Fruit fly (Drosophila melanogaster) whole organism, wandering third instar larva: Measurements from ENCODE around the gene Rbp9.

Source experiments
- GATAd ChIP-seq: sonication (Bioruptor generic); optimal IDR thresholded peaks from 2 replicates; lab custom pipeline; 2016; ENCODE audit warnings: missing biosample characterization, missing genetic modification characterization
- Hr83 ChIP-seq: fragments of 200-300 bp; sonication (Bioruptor generic); optimal IDR thresholded peaks from 2 replicates; lab custom pipeline; 2016; ENCODE audit warnings: missing biosample characterization, mild to moderate bottlenecking, missing genetic modification characterization, moderate library complexity; ENCODE audit not compliant: poor library complexity, severe bottlenecking
- Rel ChIP-seq, 2 experiments: fragments of 200-800 bp; sonication (Bioruptor generic) in 1 of 2; optimal IDR thresholded peaks; 2 replicates in 1 of 2; 3 replicates in 1 of 2; lab custom pipeline; 2016 to 2019; ENCODE audit warnings: mild to moderate bottlenecking in 2 of 2, missing biosample characterization in 2 of 2, missing genetic modification characterization in 2 of 2, moderate library complexity in 1 of 2
- br ChIP-seq: fragments of 200-800 bp; sonication (Bioruptor generic); optimal IDR thresholded peaks from 2 replicates; lab custom pipeline; 2016; ENCODE audit warnings: missing biosample characterization, missing genetic modification characterization
- dl ChIP-seq, 2 experiments: fragments of 175-275, 200-275 bp in 1 of 2; fragments of 200-275 bp in 1 of 2; sonication (Bioruptor generic); optimal IDR thresholded peaks; lab custom pipeline; 2018; ENCODE audit warnings: mild to moderate bottlenecking in 2 of 2, missing biosample characterization in 2 of 2, missing genetic modification characterization in 2 of 2, moderate library complexity in 2 of 2; ENCODE audit not compliant: partially characterized antibody in 2 of 2, insufficient read depth in 1 of 2
- fru ChIP-seq: fragments of 200-800 bp; sonication (Bioruptor generic); optimal IDR thresholded peaks from 3 replicates; lab custom pipeline; 2016; ENCODE audit warnings: missing biosample characterization, mild to moderate bottlenecking, missing genetic modification characterization
- h ChIP-seq: fragments of 200-800 bp; sonication (Bioruptor generic); optimal IDR thresholded peaks from 3 replicates; lab custom pipeline; 2016; ENCODE audit warnings: missing biosample characterization, mild to moderate bottlenecking, missing genetic modification characterization
- pan ChIP-seq: fragments of >200 bp; optimal IDR thresholded peaks from 2 replicates; lab custom pipeline; 2017
- psq ChIP-seq: fragments of 200-800 bp; sonication (Bioruptor generic); optimal IDR thresholded peaks from 3 replicates; lab custom pipeline; 2017; ENCODE audit warnings: missing biosample characterization, mild to moderate bottlenecking, missing genetic modification characterization, moderate library complexity
- sage ChIP-seq: fragments of 200-800 bp; sonication (Bioruptor generic); optimal IDR thresholded peaks from 2 replicates; lab custom pipeline; 2016; ENCODE audit warnings: missing biosample characterization, mild to moderate bottlenecking, missing genetic modification characterization
- sv ChIP-seq: fragments of 200-800 bp; sonication (Bioruptor generic); optimal IDR thresholded peaks from 3 replicates; lab custom pipeline; 2016; ENCODE audit warnings: missing biosample characterization, missing genetic modification characterization
- usp ChIP-seq: fragments of >200 bp; optimal IDR thresholded peaks from 2 replicates; lab custom pipeline; 2017; ENCODE audit warnings: missing biosample characterization, missing genetic modification characterization

DNA sequence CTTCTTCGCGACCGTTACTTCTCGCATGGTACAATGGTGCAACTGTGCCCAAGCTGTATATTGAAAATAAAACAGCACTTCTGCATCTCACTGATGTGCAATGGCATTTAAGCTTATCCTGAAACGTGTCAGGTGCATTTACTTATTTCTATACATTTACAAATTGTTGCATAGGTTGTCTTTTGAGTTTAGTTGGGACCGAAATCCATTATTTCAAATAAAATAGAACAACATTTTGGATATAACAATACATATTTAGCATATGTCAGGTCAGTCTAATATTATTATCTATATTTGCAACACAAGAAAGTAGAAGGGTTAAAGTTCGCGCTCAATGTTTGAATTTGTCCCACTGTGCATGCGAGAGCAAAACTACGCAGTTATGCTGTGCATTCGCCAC is 1.8 kb downstream of the Rbp9 start:
- TF ChIP-seq pan: no peak
- TF ChIP-seq h (GFP tag; lab: Kevin White, UChicago): no peak
- no peak for TF ChIP-seq GATAd (GFP tag; lab: Kevin White, UChicago)
- no peak for TF ChIP-seq br (GFP tag; lab: Kevin White, UChicago)
- no peak for TF ChIP-seq Hr83
- TF ChIP-seq psq (GFP tag; lab: Kevin White, UChicago): no peak
- no peak for TF ChIP-seq usp (GFP tag; lab: Kevin White, UChicago)
- no peak for TF ChIP-seq dl (GFP tag; optimal IDR thresholded peaks at IDR 0.05; lab: Kevin White, UChicago; ENCODE audit: insufficient read depth in 1 of 2, partially characterized antibody in 2 of 2)
- TF ChIP-seq fru: no peak
- no peak for TF ChIP-seq Rel (GFP tag; optimal IDR thresholded peaks at IDR 0.05; lab: Kevin White, UChicago)
- no peak for TF ChIP-seq Rel (tag; optimal IDR thresholded peaks at IDR 0.05; lab: Kevin White, UChicago)
- no peak for TF ChIP-seq sage (GFP tag; lab: Kevin White, UChicago)
- TF ChIP-seq sv (GFP tag; lab: Kevin White, UChicago): no peak
